Worm (Caenorhabditis elegans): ENCODE results near the gene F41C6.6.

F41C6.6 gene

DNA sequence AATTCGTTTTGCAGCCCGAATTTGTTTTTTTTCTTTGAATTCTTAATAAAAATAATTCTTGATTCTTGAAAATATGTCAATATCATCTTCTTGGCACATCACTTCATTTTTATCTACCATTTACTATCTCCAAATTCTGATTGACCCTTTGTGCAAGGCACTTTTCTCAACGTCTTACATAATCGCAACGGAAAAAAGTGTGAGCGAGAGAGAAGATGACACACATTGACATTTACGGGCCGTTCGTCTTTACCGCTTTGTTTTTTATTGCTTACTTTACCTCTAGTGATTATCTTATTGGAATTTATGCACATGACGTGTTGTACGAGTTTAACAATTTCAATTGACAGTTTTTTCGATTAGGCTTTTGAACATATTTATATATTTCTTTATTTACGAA, 33.1 kb downstream of the F41C6.6 start:
- TF ChIP-seq sox-4 (tag; optimal IDR thresholded peaks at IDR 0.05): no peak
- peak; percentile 51 for TF ChIP-seq elt-2 (tag; optimal IDR thresholded peaks at IDR 0.05)
- TF ChIP-seq ceh-31 (tag; optimal IDR thresholded peaks at IDR 0.05): no peak
- no peak for TF ChIP-seq npax-4 (tag; optimal IDR thresholded peaks at IDR 0.05)
- TF ChIP-seq fkh-6 (tag; optimal IDR thresholded peaks at IDR 0.05): no peak
- TF ChIP-seq ttx-3 (tag; optimal IDR thresholded peaks at IDR 0.05): no peak
- no peak for TF ChIP-seq gmeb-2 (tag; optimal IDR thresholded peaks at IDR 0.05)

DNA sequence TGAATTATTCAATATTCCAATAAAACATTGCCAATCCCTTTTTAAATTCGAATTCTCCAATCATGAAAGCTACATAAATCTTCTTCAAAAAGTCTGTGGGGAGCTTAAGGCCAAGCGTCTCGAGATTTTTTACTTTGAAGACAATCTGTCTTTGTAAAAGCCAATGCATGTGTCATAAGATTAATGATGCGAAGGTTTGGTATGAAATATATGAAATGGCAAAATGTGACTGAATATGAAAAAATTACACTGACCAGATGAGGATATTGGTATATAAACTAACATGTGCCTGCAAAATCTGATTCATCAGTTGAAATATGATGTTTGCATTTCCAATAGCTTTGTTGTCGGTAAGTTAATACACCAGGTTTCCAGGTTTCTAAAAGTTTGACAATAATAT, 35.8 kb downstream of the F41C6.6 start, which contains the start of gene C53B7.2:
TSS of gene C53B7.2 (plus strand) at position 301 of the 400 bp plus-strand sequence.
- TF ChIP-seq gmeb-2 (tag; optimal IDR thresholded peaks at IDR 0.05): no peak
- no peak for TF ChIP-seq rnt-1 (tag; optimal IDR thresholded peaks at IDR 0.05)
- no peak for TF ChIP-seq unc-3 (GFP tag; conservative IDR thresholded peaks at IDR 0.05)
- TF ChIP-seq unc-3 (tag; optimal IDR thresholded peaks at IDR 0.05): no peak
- no peak for TF ChIP-seq fkh-10 (GFP tag; optimal IDR thresholded peaks at IDR 0.05)
- TF ChIP-seq tbx-7 (tag; optimal IDR thresholded peaks at IDR 0.05): no peak
- no peak for TF ChIP-seq nhr-232 (tag; optimal IDR thresholded peaks at IDR 0.05)
- no peak for TF ChIP-seq eyg-1 (tag; optimal IDR thresholded peaks at IDR 0.05)
- TF ChIP-seq ztf-16 (tag; optimal IDR thresholded peaks at IDR 0.05): no peak
- no peak for TF ChIP-seq zip-5 (tag; optimal IDR thresholded peaks at IDR 0.05)
- no peak for TF ChIP-seq lim-6 (tag; optimal IDR thresholded peaks at IDR 0.05)
- no peak for TF ChIP-seq hlh-8 (tag; optimal IDR thresholded peaks at IDR 0.05)
- no peak for TF ChIP-seq unc-86 (tag; optimal IDR thresholded peaks at IDR 0.05)
- TF ChIP-seq hlh-13 (GFP tag; optimal IDR thresholded peaks at IDR 0.05): no peak
- no peak for TF ChIP-seq sdc-2 (tag; optimal IDR thresholded peaks at IDR 0.05)
- no peak for TF ChIP-seq ceh-19 (GFP tag; optimal IDR thresholded peaks at IDR 0.05)
- TF ChIP-seq fax-1 (tag; optimal IDR thresholded peaks at IDR 0.05): no peak
- TF ChIP-seq pha-2 (tag; optimal IDR thresholded peaks at IDR 0.05): no peak
- no peak for TF ChIP-seq pat-9 (tag; optimal IDR thresholded peaks at IDR 0.05)

DNA sequence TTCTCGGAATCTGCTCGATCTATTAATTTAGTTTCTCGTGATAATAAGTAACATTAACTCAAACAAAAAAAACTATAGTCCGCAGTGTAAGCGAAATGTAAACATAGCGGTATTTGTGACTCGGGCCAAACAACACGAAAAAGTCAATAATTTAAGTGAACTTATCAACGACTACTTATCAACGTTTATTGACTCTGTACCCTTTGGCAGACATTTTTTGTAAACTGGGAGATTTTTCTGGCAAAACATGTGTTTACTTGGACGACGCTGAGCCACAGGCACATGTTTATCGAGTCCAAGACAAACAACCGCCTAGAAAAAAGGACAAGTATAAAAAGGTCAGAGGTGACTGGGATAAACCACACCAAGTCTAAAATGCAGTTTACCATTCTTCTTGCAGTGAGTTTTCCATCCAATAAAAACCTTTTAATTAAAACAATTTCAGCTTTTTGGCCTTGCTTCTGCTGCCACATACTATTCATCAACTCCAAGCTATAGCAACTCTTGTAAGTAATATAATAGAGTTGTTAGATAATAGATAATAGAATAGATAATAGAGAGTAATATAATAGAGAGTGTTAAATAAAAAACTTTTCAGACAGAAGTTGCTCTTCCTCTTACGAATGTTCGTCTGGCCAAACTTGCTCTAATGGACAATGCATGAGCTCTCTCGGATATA, 37.2 kb downstream of the F41C6.6 start, which contains the start of gene C53B7.3:
TSS of gene C53B7.3 (plus strand) at position 362 of the 679 bp plus-strand sequence.
- TF ChIP-seq fax-1 (tag; optimal IDR thresholded peaks at IDR 0.05) (no peak), gmeb-2 (tag; optimal IDR thresholded peaks at IDR 0.05) (no peak), C38D4.7 (GFP tag; optimal IDR thresholded peaks at IDR 0.05) (no peak), ceh-48 (tag; optimal IDR thresholded peaks at IDR 0.05) (no peak), eyg-1 (tag; optimal IDR thresholded peaks at IDR 0.05) (no peak), sox-4 (tag; optimal IDR thresholded peaks at IDR 0.05) (no peak), dmd-4 (tag; optimal IDR thresholded peaks at IDR 0.05; ENCODE audit: borderline replicate concordance) (no peak), ceh-45 (GFP tag; IDR thresholded peaks at IDR 0.05) (no peak), syd-9 (tag; optimal IDR thresholded peaks at IDR 0.05) (no peak), ahr-1 (tag; optimal IDR thresholded peaks at IDR 0.05) (no peak), pax-1 (tag; optimal IDR thresholded peaks at IDR 0.05) (no peak)

DNA sequence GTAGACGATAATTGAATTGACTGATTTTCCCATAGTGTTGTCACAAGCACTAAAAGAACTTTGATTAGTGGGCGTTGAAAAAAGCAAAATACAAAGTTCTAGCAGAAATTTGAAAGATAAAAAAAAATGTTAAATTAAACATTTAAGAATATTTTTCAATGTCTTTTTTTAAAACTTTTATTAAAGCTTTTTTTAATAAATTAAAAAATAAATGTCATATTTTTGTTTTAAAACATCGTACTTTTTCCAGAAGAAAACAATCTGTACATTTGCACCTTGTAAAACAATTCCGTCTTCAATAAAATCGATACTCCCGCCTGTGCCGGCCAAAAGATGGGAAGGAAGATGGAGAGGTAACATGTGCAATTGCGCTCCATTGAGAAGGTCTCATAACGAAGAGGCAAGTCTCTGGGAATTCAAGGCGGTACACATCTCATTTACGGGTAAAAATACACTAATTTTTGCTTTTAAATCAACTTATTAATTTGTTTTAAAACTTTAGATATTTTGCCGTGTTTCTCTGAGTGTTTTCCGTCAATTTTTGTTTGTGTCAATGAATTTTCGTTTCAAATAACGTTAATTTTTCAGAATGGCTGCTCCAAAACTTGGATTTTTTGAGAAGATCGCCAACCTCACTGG, 40.9 kb downstream of the F41C6.6 start, which contains the start of the genes glr-6 and asg-2:
TSS of gene glr-6 (minus strand) at position 51 of the 639 bp plus-strand sequence.
TSS of gene asg-2 (plus strand) at position 589 of the 639 bp plus-strand sequence.
- TF ChIP-seq fkh-10 (GFP tag; optimal IDR thresholded peaks at IDR 0.05) (no peak), hlh-6 (tag; optimal IDR thresholded peaks at IDR 0.05) (no peak), eyg-1 (tag; optimal IDR thresholded peaks at IDR 0.05) (no peak), pha-4 (tag; optimal IDR thresholded peaks at IDR 0.05) (no peak), elt-2 (tag; optimal IDR thresholded peaks at IDR 0.05) (peak; percentile 3), dve-1 (tag; optimal IDR thresholded peaks at IDR 0.05) (no peak), ceh-31 (tag; optimal IDR thresholded peaks at IDR 0.05) (peak; percentile 50), ceh-19 (GFP tag; optimal IDR thresholded peaks at IDR 0.05) (no peak), pha-2 (tag; optimal IDR thresholded peaks at IDR 0.05) (no peak), ref-2 (tag; optimal IDR thresholded peaks at IDR 0.05) (no peak), dmd-4 (tag; optimal IDR thresholded peaks at IDR 0.05; ENCODE audit: borderline replicate concordance) (no peak), ceh-22 (tag; optimal IDR thresholded peaks at IDR 0.05) (no peak), ceh-14 (tag; optimal IDR thresholded peaks at IDR 0.05) (no peak), hlh-15 (tag; optimal IDR thresholded peaks at IDR 0.05) (no peak), ceh-48 (tag; optimal IDR thresholded peaks at IDR 0.05) (peak; percentile 76), mec-3 (tag; optimal IDR thresholded peaks at IDR 0.05; ENCODE audit: borderline replicate concordance) (no peak), nfya-1 (tag; optimal IDR thresholded peaks at IDR 0.05) (peak; percentile 61), pros-1 (tag; optimal IDR thresholded peaks at IDR 0.05) (no peak), ceh-34 (tag; optimal IDR thresholded peaks at IDR 0.05) (peak; percentile 22), tbx-7 (tag; optimal IDR thresholded peaks at IDR 0.05) (no peak), ceh-18 (tag; optimal IDR thresholded peaks at IDR 0.05) (peak; percentile 20), lin-11 (tag; optimal IDR thresholded peaks at IDR 0.05) (no peak)
